Fruit fly (Drosophila melanogaster) whole organism, adult: ENCODE data around the gene Ucp4A.
A peak's percentile ranks its signal among the peaks of the same experiment; 100 is the strongest.

Experiments
- CG11617 ChIP-seq: fragments of 200-800 bp; sonication (Bioruptor generic); optimal IDR thresholded peaks from 2 replicates; lab custom pipeline; 2017; ENCODE audit warnings: mild to moderate bottlenecking, missing biosample characterization, missing genetic modification reagents, missing genetic modification characterization
- CG12768 ChIP-seq: fragments of 200-800 bp; sonication (Bioruptor generic); optimal IDR thresholded peaks from 2 replicates; lab custom pipeline; 2017; ENCODE audit warnings: missing biosample characterization, missing genetic modification characterization, mild to moderate bottlenecking, moderate library complexity, missing genetic modification reagents
- CG14711 ChIP-seq: fragments of 200-800 bp; sonication (Bioruptor generic); optimal IDR thresholded peaks from 2 replicates; lab custom pipeline; 2018; ENCODE audit warnings: missing biosample characterization, mild to moderate bottlenecking, missing genetic modification characterization, moderate library complexity
- CG1620 ChIP-seq: fragments of 200-800 bp; sonication (Bioruptor generic); optimal IDR thresholded peaks from 2 replicates; lab custom pipeline; 2016; ENCODE audit warnings: missing biosample characterization, missing genetic modification characterization
- CG33017 ChIP-seq: fragments of 200-800 bp; sonication (Bioruptor generic); optimal IDR thresholded peaks from 2 replicates; lab custom pipeline; 2018; ENCODE audit warnings: missing biosample characterization, mild to moderate bottlenecking, missing genetic modification characterization, moderate library complexity
- CG5204 ChIP-seq: fragments of 200-800 bp; sonication (Bioruptor generic); optimal IDR thresholded peaks from 2 replicates; lab custom pipeline; 2016; ENCODE audit warnings: missing biosample characterization, missing genetic modification characterization
- CG7045 ChIP-seq: fragments of 200-800 bp; sonication (Bioruptor generic); optimal IDR thresholded peaks from 2 replicates; lab custom pipeline; 2017; ENCODE audit warnings: missing biosample characterization, mild to moderate bottlenecking, missing genetic modification characterization
- CG7101 ChIP-seq: fragments of 200-800 bp; sonication (Bioruptor generic); optimal IDR thresholded peaks from 2 replicates; lab custom pipeline; 2018; ENCODE audit warnings: missing biosample characterization, mild to moderate bottlenecking, missing genetic modification characterization, moderate library complexity
- Clk ChIP-seq: fragments of 200-800 bp; sonication (Bioruptor generic); optimal IDR thresholded peaks from 2 replicates; lab custom pipeline; 2017; ENCODE audit warnings: missing biosample characterization, missing genetic modification characterization
- Crg-1 ChIP-seq: fragments of 200-800 bp; sonication (Bioruptor generic); optimal IDR thresholded peaks from 2 replicates; lab custom pipeline; 2016; ENCODE audit warnings: missing biosample characterization, missing genetic modification characterization
- Hr96 ChIP-seq: fragments of 200-800 bp; sonication (Bioruptor generic); optimal IDR thresholded peaks from 2 replicates; lab custom pipeline; 2016; ENCODE audit warnings: missing biosample characterization, missing genetic modification characterization
- Mnt ChIP-seq: fragments of 200-800 bp; sonication (Bioruptor generic); optimal IDR thresholded peaks from 2 replicates; lab custom pipeline; 2016; ENCODE audit warnings: missing biosample characterization, mild to moderate bottlenecking, missing genetic modification characterization
- bab1 ChIP-seq: fragments of 200-800 bp; sonication (Bioruptor generic); optimal IDR thresholded peaks from 3 replicates; lab custom pipeline; 2019; ENCODE audit warnings: missing biosample characterization, mild to moderate bottlenecking, missing genetic modification characterization, moderate library complexity
- cic ChIP-seq: fragments of 200-800 bp; sonication (Bioruptor generic); optimal IDR thresholded peaks from 2 replicates; lab custom pipeline; 2017; ENCODE audit warnings: missing biosample characterization, mild to moderate bottlenecking, missing genetic modification characterization, moderate library complexity
- cnc ChIP-seq, 2 experiments: fragments of >200 bp; optimal IDR thresholded peaks; 2 replicates each; lab custom pipeline; 2017
- kay ChIP-seq: fragments of 200-800 bp; sonication (Bioruptor generic); peaks from one replicate; lab custom pipeline; 2016; ENCODE audit warnings: missing biosample characterization, missing genetic modification characterization, borderline replicate concordance
- ovo ChIP-seq: fragments of 200-800 bp; sonication (Bioruptor generic); optimal IDR thresholded peaks from 2 replicates; lab custom pipeline; 2016; ENCODE audit warnings: missing biosample characterization, missing genetic modification characterization
- pad ChIP-seq: fragments of 200-800 bp; sonication (Bioruptor generic); optimal IDR thresholded peaks from 3 replicates; lab custom pipeline; 2017; ENCODE audit warnings: missing biosample characterization, missing genetic modification characterization, mild to moderate bottlenecking, moderate library complexity, missing genetic modification reagents
- tj ChIP-seq: fragments of 200-800 bp; sonication (Bioruptor generic); optimal IDR thresholded peaks from 3 replicates; lab custom pipeline; 2017; ENCODE audit warnings: missing biosample characterization, mild to moderate bottlenecking, missing genetic modification characterization, moderate library complexity
- toe ChIP-seq: fragments of 200-800 bp; sonication (Bioruptor generic); optimal IDR thresholded peaks from 2 replicates; lab custom pipeline; 2016; ENCODE audit warnings: missing biosample characterization, missing genetic modification characterization

Gene Ucp4A

dm6 chrX:17850179-17850578 lies 5.4 kb downstream of the Ucp4A start, which contains the start of the genes CG15814 and Spt7:
TSS of gene CG15814 (minus strand) at chrX:17850342.
TSS of gene Spt7 (plus strand) at chrX:17850460.
- TF ChIP-seq cic (GFP tag; lab: Kevin White, UChicago) (peak; percentile 40), CG12768 (no peak), Clk (GFP tag; lab: Kevin White, UChicago) (no peak), tj (peak; percentile 61), Hr96 (GFP tag; lab: Kevin White, UChicago) (no peak), CG7101 (tag; lab: Kevin White, UChicago) (peak; percentile 43), bab1 (GFP tag; lab: Kevin White, UChicago) (peak; percentile 69), Mnt (GFP tag; lab: Kevin White, UChicago) (peak; percentile 81), Crg-1 (peak; percentile 69), CG1620 (GFP tag; lab: Kevin White, UChicago) (peak; percentile 34), CG7045 (GFP tag; lab: Kevin White, UChicago) (no peak), CG11617 (peak; percentile 65), kay (no peak), toe (GFP tag; lab: Kevin White, UChicago) (no peak), CG33017 (tag; lab: Kevin White, UChicago) (no peak), ovo (GFP tag; lab: Kevin White, UChicago) (peak; percentile 72), CG14711 (tag; lab: Kevin White, UChicago) (peak; percentile 8), CG5204 (GFP tag; lab: Kevin White, UChicago) (no peak), pad (GFP tag; lab: Kevin White, UChicago) (peak; percentile 51), cnc (optimal IDR thresholded peaks at IDR 0.05; lab: Kevin White, UChicago) (peak in 1 of 2 experiments; percentile 16)

dm6 chrX:17852457-17852856 lies 7.7 kb downstream of the Ucp4A start, which contains the start of gene CG32554:
TSS of gene CG32554 (minus strand) at chrX:17852685.
- TF ChIP-seq bab1 (GFP tag; lab: Kevin White, UChicago) (peak; percentile 6), toe (GFP tag; lab: Kevin White, UChicago) (no peak)

dm6 chrX:17856029-17856428 lies 11.3 kb downstream of the Ucp4A start, which contains the start of gene Mco4:
TSS of gene Mco4 (minus strand) at chrX:17856129.
- TF ChIP-seq cic (GFP tag; lab: Kevin White, UChicago): no peak
- TF ChIP-seq CG33017 (tag; lab: Kevin White, UChicago): no peak
- no peak for TF ChIP-seq kay
- TF ChIP-seq tj: no peak
- no peak for TF ChIP-seq CG14711 (tag; lab: Kevin White, UChicago)

dm6 chrX:17856458-17857277 lies 11.9 kb downstream of the Ucp4A start, which contains the start of gene Srx:
TSS of gene Srx (plus strand) at chrX:17856974.
- TF ChIP-seq CG12768 (no peak), cic (GFP tag; lab: Kevin White, UChicago) (peak; percentile 45), Hr96 (GFP tag; lab: Kevin White, UChicago) (no peak), CG33017 (tag; lab: Kevin White, UChicago) (no peak), ovo (GFP tag; lab: Kevin White, UChicago) (peak; percentile 34), toe (GFP tag; lab: Kevin White, UChicago) (peak; percentile 64), Mnt (GFP tag; lab: Kevin White, UChicago) (peak; percentile 59), pad (GFP tag; lab: Kevin White, UChicago) (peak; percentile 51), cnc (optimal IDR thresholded peaks at IDR 0.05; lab: Kevin White, UChicago) (no peak), CG14711 (tag; lab: Kevin White, UChicago) (peak; percentile 89), tj (peak; percentile 49), kay (no peak), CG5204 (GFP tag; lab: Kevin White, UChicago) (no peak), CG11617 (peak; percentile 60), CG7045 (GFP tag; lab: Kevin White, UChicago) (no peak), CG1620 (GFP tag; lab: Kevin White, UChicago) (peak; percentile 54), CG7101 (tag; lab: Kevin White, UChicago) (peak; percentile 35), Crg-1 (no peak), bab1 (GFP tag; lab: Kevin White, UChicago) (peak; percentile 25)

dm6 chrX:17857809-17858208 lies 13.1 kb downstream of the Ucp4A start:
- no peak for TF ChIP-seq CG11617
- TF ChIP-seq toe (GFP tag; lab: Kevin White, UChicago): no peak
- no peak for TF ChIP-seq CG7045 (GFP tag; lab: Kevin White, UChicago)
- no peak for TF ChIP-seq Clk (GFP tag; lab: Kevin White, UChicago)
- no peak for TF ChIP-seq cnc (optimal IDR thresholded peaks at IDR 0.05; lab: Kevin White, UChicago)
- TF ChIP-seq cic (GFP tag; lab: Kevin White, UChicago): no peak
- no peak for TF ChIP-seq CG5204 (GFP tag; lab: Kevin White, UChicago)
- no peak for TF ChIP-seq CG7101 (tag; lab: Kevin White, UChicago)

- TF ChIP-seq CG33017 (tag; lab: Kevin White, UChicago): no peak
- TF ChIP-seq CG14711 (tag; lab: Kevin White, UChicago): peak; percentile 54
- TF ChIP-seq Mnt (GFP tag; lab: Kevin White, UChicago): peak; percentile 89
- no peak for TF ChIP-seq CG5204 (GFP tag; lab: Kevin White, UChicago)
- peak; percentile 7 for TF ChIP-seq Crg-1
- no peak for TF ChIP-seq cic (GFP tag; lab: Kevin White, UChicago)
- TF ChIP-seq CG7101 (tag; lab: Kevin White, UChicago): peak; percentile 48
- TF ChIP-seq ovo (GFP tag; lab: Kevin White, UChicago): no peak
- TF ChIP-seq tj: peak; percentile 6
- peak; percentile 10 for TF ChIP-seq bab1 (GFP tag; lab: Kevin White, UChicago)
- TF ChIP-seq Clk (GFP tag; lab: Kevin White, UChicago): no peak
- no peak for TF ChIP-seq cnc (optimal IDR thresholded peaks at IDR 0.05; lab: Kevin White, UChicago)
- no peak for TF ChIP-seq Hr96 (GFP tag; lab: Kevin White, UChicago)
- TF ChIP-seq toe (GFP tag; lab: Kevin White, UChicago): peak; percentile 22
- TF ChIP-seq CG11617: peak; percentile 54
- peak; percentile 29 for TF ChIP-seq CG1620 (GFP tag; lab: Kevin White, UChicago)
- TF ChIP-seq CG12768: no peak
- no peak for TF ChIP-seq CG7045 (GFP tag; lab: Kevin White, UChicago)
- TF ChIP-seq kay: no peak
- TF ChIP-seq pad (GFP tag; lab: Kevin White, UChicago): no peak
Observed at dm6 chrX:17860711-17861110, 16.0 kb downstream of the Ucp4A start, which contains the start of the genes Arp8 and CG6769. TSS of gene Arp8 (minus strand) at chrX:17860800. TSS of gene CG6769 (plus strand) at chrX:17861002.
